Worm (Caenorhabditis elegans) whole organism, young adult: ENCODE measurements around the gene F21D9.1.
A peak's percentile ranks its signal among the peaks of the same experiment; 100 is the strongest.

ENCODE experiments used
- B0261.1 ChIP-seq: sonication (generic microtip); optimal IDR thresholded peaks from 2 replicates; lab custom pipeline; 2016; ENCODE audit warnings: mild to moderate bottlenecking, missing genetic modification characterization, moderate library complexity, missing compliant biosample characterization
- B0336.3 ChIP-seq: fragments of 200-800 bp; sonication (Bioruptor generic); IDR thresholded peaks from 2 replicates; pipeline ENCODE4 v1.3.6; 2022; ENCODE audit warnings: missing genetic modification characterization, missing compliant biosample characterization
- D2030.7 ChIP-seq: fragments of 200-800 bp; sonication (Bioruptor generic); IDR thresholded peaks from 2 replicates; pipeline ENCODE4 v1.3.6; 2022; ENCODE audit warnings: missing genetic modification reagents, missing genetic modification characterization, missing compliant biosample characterization
- F23B12.7 ChIP-seq: sonication (generic microtip); optimal IDR thresholded peaks from 2 replicates; lab custom pipeline; 2017; ENCODE audit warnings: missing genetic modification characterization, mild to moderate bottlenecking, missing compliant biosample characterization, antibody characterized with exemption, moderate library complexity; ENCODE audit not compliant: insufficient read depth
- F33H1.4 ChIP-seq: fragments of 200-800 bp; sonication (Bioruptor generic); IDR thresholded peaks from 2 replicates; pipeline ENCODE4 v1.3.6; 2022; ENCODE audit warnings: missing genetic modification reagents, missing genetic modification characterization, missing compliant biosample characterization
- F55B11.4 ChIP-seq: sonication (generic microtip); optimal IDR thresholded peaks from 2 replicates; lab custom pipeline; 2016; ENCODE audit warnings: missing compliant biosample characterization, missing genetic modification characterization, borderline replicate concordance; ENCODE audit not compliant: insufficient read depth
- K11D2.4 ChIP-seq: fragments of 200-800 bp; sonication (Bioruptor generic); IDR thresholded peaks from 2 replicates; pipeline ENCODE4 v1.3.6; 2022; ENCODE audit warnings: missing genetic modification reagents, missing genetic modification characterization, missing compliant biosample characterization
- K12H6.12 ChIP-seq: fragments of 200-800 bp; sonication (Bioruptor generic); optimal IDR thresholded peaks from 2 replicates; lab custom pipeline; 2018; ENCODE audit warnings: mild to moderate bottlenecking, missing genetic modification characterization, missing compliant biosample characterization
- T26A5.8 ChIP-seq: sonication (generic microtip); optimal IDR thresholded peaks from 2 replicates; lab custom pipeline; 2016; ENCODE audit warnings: missing genetic modification characterization, missing compliant biosample characterization
- Y53F4B.3 ChIP-seq: fragments of 200-800 bp; sonication (Bioruptor generic); IDR thresholded peaks from 2 replicates; pipeline ENCODE4 v1.3.6; 2022; ENCODE audit warnings: missing genetic modification reagents, missing genetic modification characterization, missing compliant biosample characterization
- Y53G8AR.9 ChIP-seq: fragments of 200-800 bp; sonication (Bioruptor generic); conservative IDR thresholded peaks from 2 replicates; pipeline ENCODE4 v1.3.6; 2022; ENCODE audit warnings: missing genetic modification reagents, missing genetic modification characterization, missing compliant biosample characterization
- atf-7 ChIP-seq: sonication (generic microtip); optimal IDR thresholded peaks from 2 replicates; lab custom pipeline; 2017; ENCODE audit warnings: mild to moderate bottlenecking, missing genetic modification characterization, missing compliant biosample characterization
- athp-1 ChIP-seq: sonication (generic microtip); optimal IDR thresholded peaks from 2 replicates; lab custom pipeline; 2017; ENCODE audit warnings: mild to moderate bottlenecking, missing genetic modification characterization, missing compliant biosample characterization
- attf-6 ChIP-seq: fragments of 200-800 bp; sonication (Bioruptor generic); IDR thresholded peaks from 2 replicates; pipeline ENCODE4 v1.3.6; 2022; ENCODE audit warnings: missing genetic modification reagents, missing genetic modification characterization, missing compliant biosample characterization
- cebp-2 ChIP-seq: fragments of 200-800 bp; sonication (Bioruptor generic); IDR thresholded peaks from 2 replicates; pipeline ENCODE4 v1.3.6; 2022; ENCODE audit warnings: missing genetic modification characterization, missing compliant biosample characterization
- ceh-100 ChIP-seq: fragments of 200-800 bp; sonication (Bioruptor generic); IDR thresholded peaks from 2 replicates; pipeline ENCODE4 v1.3.6; 2022; ENCODE audit warnings: missing genetic modification reagents, missing genetic modification characterization, missing compliant biosample characterization
- ceh-27 ChIP-seq: fragments of 200-800 bp; sonication (Bioruptor generic); optimal IDR thresholded peaks from 2 replicates; lab custom pipeline; 2018; ENCODE audit warnings: mild to moderate bottlenecking, missing genetic modification characterization, moderate library complexity, missing compliant biosample characterization
- chd-7 ChIP-seq: sonication (generic microtip); optimal IDR thresholded peaks from 2 replicates; lab custom pipeline; 2016; ENCODE audit warnings: mild to moderate bottlenecking, missing genetic modification characterization, moderate library complexity, missing compliant biosample characterization
- egl-18 ChIP-seq: fragments of 200-800 bp; sonication (Bioruptor generic); IDR thresholded peaks from 2 replicates; pipeline ENCODE4 v1.3.6; 2022; ENCODE audit warnings: missing genetic modification reagents, missing genetic modification characterization, missing compliant biosample characterization
- egrh-3 ChIP-seq: fragments of 200-800 bp; sonication (Bioruptor generic); IDR thresholded peaks from 2 replicates; pipeline ENCODE4 v1.3.6; 2022; ENCODE audit warnings: missing genetic modification reagents, missing genetic modification characterization, missing compliant biosample characterization
- hlh-26 ChIP-seq: fragments of 200-800 bp; sonication (Bioruptor generic); conservative IDR thresholded peaks from 2 replicates; pipeline ENCODE4 v1.3.6; 2022; ENCODE audit warnings: missing genetic modification reagents, missing genetic modification characterization, missing compliant biosample characterization
- hmg-20 ChIP-seq: fragments of 200-800 bp; sonication (Bioruptor generic); IDR thresholded peaks from 2 replicates; pipeline ENCODE4 v1.3.6; 2022; ENCODE audit warnings: missing genetic modification reagents, missing genetic modification characterization, missing compliant biosample characterization
- hsf-1 ChIP-seq: fragments of 200-800 bp; sonication (Bioruptor generic); IDR thresholded peaks from 2 replicates; pipeline ENCODE4 v1.3.6; 2022; ENCODE audit warnings: missing genetic modification reagents, missing genetic modification characterization, missing compliant biosample characterization
- lin-26 ChIP-seq: fragments of 200-800 bp; sonication (Bioruptor generic); IDR thresholded peaks from 2 replicates; pipeline ENCODE4 v1.3.6; 2022; ENCODE audit warnings: missing genetic modification reagents, missing genetic modification characterization, missing compliant biosample characterization
- lin-40 ChIP-seq: sonication (generic microtip); optimal IDR thresholded peaks from 2 replicates; lab custom pipeline; 2016; ENCODE audit warnings: missing genetic modification characterization, mild to moderate bottlenecking, missing compliant biosample characterization, missing genotype, missing genetic modification reagents
- lin-54 ChIP-seq: fragments of 200-800 bp; sonication (Bioruptor generic); optimal IDR thresholded peaks from 2 replicates; lab custom pipeline; 2018; ENCODE audit warnings: mild to moderate bottlenecking, missing genetic modification characterization, missing compliant biosample characterization
- madf-3 ChIP-seq: fragments of 200-800 bp; sonication (Bioruptor generic); IDR thresholded peaks from 2 replicates; pipeline ENCODE4 v1.3.6; 2022; ENCODE audit warnings: missing genetic modification reagents, missing genetic modification characterization, missing compliant biosample characterization
- madf-8 ChIP-seq: fragments of 200-800 bp; sonication (Bioruptor generic); conservative IDR thresholded peaks from 2 replicates; pipeline ENCODE4 v1.3.6; 2022; ENCODE audit warnings: missing genetic modification reagents, missing genetic modification characterization, missing compliant biosample characterization
- nhr-120 ChIP-seq: fragments of 200-800 bp; sonication (Bioruptor generic); IDR thresholded peaks from 2 replicates; pipeline ENCODE4 v1.3.6; 2022; ENCODE audit warnings: missing genetic modification characterization, missing compliant biosample characterization
- nhr-80 ChIP-seq: sonication (generic microtip); optimal IDR thresholded peaks from 2 replicates; lab custom pipeline; 2016; ENCODE audit warnings: missing genetic modification characterization, missing compliant biosample characterization
- pha-4 ChIP-seq: fragments of 150-350 bp; sonication (generic microtip); optimal IDR thresholded peaks from 2 replicates; lab custom pipeline; 2014; ENCODE audit warnings: missing biosample characterization, missing genetic modification reagents, missing genetic modification characterization
- rcor-1 ChIP-seq: fragments of 200-800 bp; sonication (Bioruptor generic); IDR thresholded peaks from 2 replicates; pipeline ENCODE4 v1.3.6; 2022; ENCODE audit warnings: missing genetic modification reagents, missing genetic modification characterization, missing compliant biosample characterization
- repo-1 ChIP-seq: sonication (generic microtip); optimal IDR thresholded peaks from 2 replicates; lab custom pipeline; 2017; ENCODE audit warnings: mild to moderate bottlenecking, missing genetic modification characterization, missing compliant biosample characterization
- rpc-1 ChIP-seq, 2 experiments: fragments of 150-350 bp in 1 of 2; sonication (generic microtip) in 1 of 2; optimal IDR thresholded peaks; 2 replicates each; lab custom pipeline; 2014 to 2018; ENCODE audit warnings: missing biosample characterization in 1 of 2, missing genetic modification characterization in 1 of 2, missing genetic modification reagents in 1 of 2, missing genotype in 1 of 2
- snpc-1.1 ChIP-seq: sonication (generic microtip); optimal IDR thresholded peaks from 2 replicates; lab custom pipeline; 2017; ENCODE audit warnings: missing genetic modification characterization, mild to moderate bottlenecking, missing compliant biosample characterization, antibody characterized with exemption, moderate library complexity, missing genotype, missing genetic modification reagents; ENCODE audit not compliant: insufficient read depth
- snpc-1.3 ChIP-seq: sonication (generic microtip); optimal IDR thresholded peaks from 2 replicates; lab custom pipeline; 2017; ENCODE audit warnings: missing genetic modification characterization, mild to moderate bottlenecking, missing compliant biosample characterization, antibody characterized with exemption, moderate library complexity, missing genotype, missing genetic modification reagents; ENCODE audit not compliant: insufficient read depth
- snpc-3.4 ChIP-seq: sonication (generic microtip); optimal IDR thresholded peaks from 2 replicates; lab custom pipeline; 2017; ENCODE audit warnings: missing genetic modification characterization, mild to moderate bottlenecking, missing compliant biosample characterization, antibody characterized with exemption, moderate library complexity, missing genotype, missing genetic modification reagents
- sptf-2 ChIP-seq: fragments of 200-800 bp; sonication (Bioruptor generic); optimal IDR thresholded peaks from 2 replicates; lab custom pipeline; 2018; ENCODE audit warnings: mild to moderate bottlenecking, missing genetic modification characterization, missing compliant biosample characterization
- xnd-1 ChIP-seq: sonication (generic microtip); optimal IDR thresholded peaks from 2 replicates; lab custom pipeline; 2016; ENCODE audit warnings: missing genotype, missing genetic modification reagents, missing genetic modification characterization, missing compliant biosample characterization
- zim-3 ChIP-seq: sonication (generic microtip); optimal IDR thresholded peaks from 2 replicates; lab custom pipeline; 2017; ENCODE audit warnings: mild to moderate bottlenecking, missing genetic modification characterization, moderate library complexity, missing compliant biosample characterization
- ztf-18 ChIP-seq: sonication (generic microtip); optimal IDR thresholded peaks from 2 replicates; lab custom pipeline; 2016; ENCODE audit warnings: missing genotype, mild to moderate bottlenecking, missing genetic modification characterization, missing compliant biosample characterization
- ztf-6 ChIP-seq: fragments of 200-800 bp; sonication (Bioruptor generic); IDR thresholded peaks from 2 replicates; pipeline ENCODE4 v1.3.6; 2022; ENCODE audit warnings: missing genetic modification reagents, missing genetic modification characterization, missing compliant biosample characterization

The F21D9.1 gene

DNA sequence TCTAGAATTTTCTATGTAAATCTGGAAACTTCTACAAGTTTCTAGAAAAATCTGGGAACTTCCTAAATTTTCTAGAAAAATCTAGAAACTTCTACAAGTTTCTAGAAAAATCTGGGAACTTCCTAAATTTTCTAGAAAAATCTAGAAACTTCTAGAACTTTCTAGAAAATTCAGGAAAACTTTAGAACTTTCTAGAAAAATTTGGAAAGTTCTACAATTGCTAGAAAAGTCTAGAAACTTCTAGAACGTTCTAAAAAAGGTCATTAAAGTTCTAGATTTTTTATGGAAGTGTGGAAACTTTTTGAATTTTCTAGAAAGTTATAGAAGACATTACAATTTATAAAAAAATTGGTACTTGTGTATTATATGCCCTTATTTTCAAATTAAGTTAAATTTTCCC is 28.8 kb downstream of the F21D9.1 start, which contains the start of gene F55C9.5:
TSS of gene F55C9.5 (minus strand) at position 101 of the 400 bp plus-strand sequence.
- peak; percentile 12 for TF ChIP-seq rpc-1 (optimal IDR thresholded peaks at IDR 0.05; lab: Kevin White, UChicago)
- no peak for TF ChIP-seq rpc-1 (tag; optimal IDR thresholded peaks at IDR 0.05; lab: Kevin White, UChicago)
- TF ChIP-seq snpc-1.1 (tag; lab: Kevin White, UChicago), result no peak
- no peak for TF ChIP-seq egrh-3 (GFP tag; lab: Robert Waterston, UW)
- peak; percentile 81 for TF ChIP-seq hsf-1
- no peak for TF ChIP-seq sptf-2

DNA sequence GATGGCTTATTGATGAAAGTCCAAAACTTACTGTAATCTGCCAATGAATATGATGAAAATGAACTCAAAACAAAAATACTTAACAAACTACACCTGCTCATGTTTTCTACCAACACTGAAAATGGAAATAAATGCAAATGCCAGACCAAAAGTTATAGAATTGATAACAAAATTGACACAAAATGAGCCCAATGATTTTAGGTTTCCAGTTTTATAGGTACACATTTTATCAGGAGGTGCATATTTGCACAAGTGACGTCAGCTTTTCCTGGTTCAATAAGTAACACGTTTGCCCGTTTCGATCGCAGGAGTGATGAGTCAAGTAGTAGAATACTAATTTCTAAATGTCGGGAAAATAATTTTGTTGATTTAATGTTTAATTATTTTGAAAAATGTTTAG is 32.5 kb downstream of the F21D9.1 start, which contains the start of gene F55C9.6:
TSS of gene F55C9.6 (minus strand) at position 101 of the 400 bp plus-strand sequence.
- no peak for TF ChIP-seq F33H1.4 (GFP tag; lab: Robert Waterston, UW)
- TF ChIP-seq chd-7, result no peak
- no peak for TF ChIP-seq F23B12.7
- TF ChIP-seq K11D2.4 (GFP tag; lab: Robert Waterston, UW), result no peak
- no peak for TF ChIP-seq Y53F4B.3 (GFP tag; lab: Robert Waterston, UW)
- TF ChIP-seq Y53G8AR.9 (GFP tag; lab: Robert Waterston, UW), result no peak
- no peak for TF ChIP-seq ztf-6 (GFP tag; lab: Robert Waterston, UW)
- TF ChIP-seq ztf-18 (tag; lab: Kevin White, UChicago), result no peak
- no peak for TF ChIP-seq sptf-2
- TF ChIP-seq D2030.7, result no peak
- no peak for TF ChIP-seq lin-26 (GFP tag; lab: Robert Waterston, UW)
- TF ChIP-seq snpc-1.1 (tag; lab: Kevin White, UChicago), result no peak

- TF ChIP-seq ceh-27 (no peak), repo-1 (tag; lab: Kevin White, UChicago) (no peak), lin-26 (GFP tag; lab: Robert Waterston, UW) (no peak)
Observed at ce11 chrV:19297510-19297909, 33.3 kb downstream of the F21D9.1 start, which contains the start of gene fbxb-60. TSS of gene fbxb-60 (plus strand) at chrV:19297810.

- TF ChIP-seq snpc-1.3 (tag; lab: Kevin White, UChicago), result no peak
- TF ChIP-seq hlh-26 (GFP tag; lab: Robert Waterston, UW), result no peak
- TF ChIP-seq athp-1 (tag; lab: Kevin White, UChicago), result no peak
- no peak for TF ChIP-seq cebp-2 (GFP tag; lab: Robert Waterston, UW)
- no peak for TF ChIP-seq B0336.3 (GFP tag; lab: Robert Waterston, UW)
- TF ChIP-seq nhr-80 (tag; lab: Kevin White, UChicago), result no peak
- no peak for TF ChIP-seq madf-3 (GFP tag; lab: Robert Waterston, UW)
- TF ChIP-seq rcor-1 (GFP tag; lab: Robert Waterston, UW), result no peak
- no peak for TF ChIP-seq lin-54 (GFP tag; lab: Kevin White, UChicago)
- TF ChIP-seq lin-40 (tag; lab: Kevin White, UChicago), result no peak
- TF ChIP-seq B0261.1 (tag; lab: Kevin White, UChicago), result no peak
- no peak for TF ChIP-seq K12H6.12 (tag; lab: Kevin White, UChicago)
Observed at ce11 chrV:19299262-19299661, 35.0 kb downstream of the F21D9.1 start, which contains the start of gene F55C9.14. TSS of gene F55C9.14 (plus strand) at chrV:19299562.

DNA sequence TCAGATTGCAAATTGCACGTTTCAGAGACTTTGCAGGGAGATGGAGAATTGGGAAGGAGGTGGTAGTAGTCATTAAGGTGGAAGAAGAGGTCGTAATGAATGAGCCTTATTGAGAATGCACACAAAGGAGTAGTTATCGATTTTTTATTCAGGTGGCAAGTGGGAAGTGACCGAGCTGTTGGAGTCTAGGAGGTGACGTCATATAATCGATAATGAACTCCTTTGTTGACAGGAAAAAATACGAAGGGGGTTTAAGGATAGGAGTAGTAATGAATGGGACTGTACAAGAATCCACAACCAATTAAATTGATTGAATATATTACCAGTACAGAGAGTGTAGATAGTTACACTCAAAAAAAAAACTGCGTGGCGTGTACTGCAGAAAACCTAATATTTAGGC is 37.7 kb downstream of the F21D9.1 start, which contains the start of gene fbxb-62:
TSS of gene fbxb-62 (minus strand) at position 101 of the 400 bp plus-strand sequence.
- no peak for TF ChIP-seq snpc-1.1 (tag; lab: Kevin White, UChicago)
- TF ChIP-seq hmg-20 (GFP tag; lab: Robert Waterston, UW), result no peak
- no peak for TF ChIP-seq attf-6 (GFP tag; lab: Robert Waterston, UW)
- TF ChIP-seq snpc-3.4 (tag; lab: Kevin White, UChicago), result no peak
- TF ChIP-seq atf-7 (tag; lab: Kevin White, UChicago), result no peak
- no peak for TF ChIP-seq madf-8 (GFP tag; lab: Robert Waterston, UW)
- TF ChIP-seq pha-4 (tag; lab: Kevin White, UChicago), result no peak
- no peak for TF ChIP-seq F55B11.4 (tag; lab: Kevin White, UChicago)
- TF ChIP-seq xnd-1 (tag; lab: Kevin White, UChicago), result no peak
- TF ChIP-seq zim-3 (tag; lab: Kevin White, UChicago), result no peak
- no peak for TF ChIP-seq cebp-2 (GFP tag; lab: Robert Waterston, UW)
- TF ChIP-seq T26A5.8 (tag; lab: Kevin White, UChicago), result no peak
- no peak for TF ChIP-seq ceh-100 (GFP tag; lab: Robert Waterston, UW)
- no peak for TF ChIP-seq egl-18
- TF ChIP-seq nhr-120, result no peak
